Fruit fly (Drosophila melanogaster) whole organism, adult: ENCODE data around the gene I-3.

Experiments used
- CG11617 ChIP-seq: fragments of 200-800 bp; sonication (Bioruptor generic); optimal IDR thresholded peaks from 2 replicates; lab custom pipeline; 2017; ENCODE audit warnings: mild to moderate bottlenecking, missing biosample characterization, missing genetic modification reagents, missing genetic modification characterization
- CG12768 ChIP-seq: fragments of 200-800 bp; sonication (Bioruptor generic); optimal IDR thresholded peaks from 2 replicates; lab custom pipeline; 2017; ENCODE audit warnings: missing biosample characterization, missing genetic modification characterization, mild to moderate bottlenecking, moderate library complexity, missing genetic modification reagents
- CG14711 ChIP-seq: fragments of 200-800 bp; sonication (Bioruptor generic); optimal IDR thresholded peaks from 2 replicates; lab custom pipeline; 2018; ENCODE audit warnings: missing biosample characterization, mild to moderate bottlenecking, missing genetic modification characterization, moderate library complexity
- CG1620 ChIP-seq: fragments of 200-800 bp; sonication (Bioruptor generic); optimal IDR thresholded peaks from 2 replicates; lab custom pipeline; 2016; ENCODE audit warnings: missing biosample characterization, missing genetic modification characterization
- CG33017 ChIP-seq: fragments of 200-800 bp; sonication (Bioruptor generic); optimal IDR thresholded peaks from 2 replicates; lab custom pipeline; 2018; ENCODE audit warnings: missing biosample characterization, mild to moderate bottlenecking, missing genetic modification characterization, moderate library complexity
- CG5204 ChIP-seq: fragments of 200-800 bp; sonication (Bioruptor generic); optimal IDR thresholded peaks from 2 replicates; lab custom pipeline; 2016; ENCODE audit warnings: missing biosample characterization, missing genetic modification characterization
- CG7045 ChIP-seq: fragments of 200-800 bp; sonication (Bioruptor generic); optimal IDR thresholded peaks from 2 replicates; lab custom pipeline; 2017; ENCODE audit warnings: missing biosample characterization, mild to moderate bottlenecking, missing genetic modification characterization
- CG7101 ChIP-seq: fragments of 200-800 bp; sonication (Bioruptor generic); optimal IDR thresholded peaks from 2 replicates; lab custom pipeline; 2018; ENCODE audit warnings: missing biosample characterization, mild to moderate bottlenecking, missing genetic modification characterization, moderate library complexity
- Clk ChIP-seq: fragments of 200-800 bp; sonication (Bioruptor generic); optimal IDR thresholded peaks from 2 replicates; lab custom pipeline; 2017; ENCODE audit warnings: missing biosample characterization, missing genetic modification characterization
- Crg-1 ChIP-seq: fragments of 200-800 bp; sonication (Bioruptor generic); optimal IDR thresholded peaks from 2 replicates; lab custom pipeline; 2016; ENCODE audit warnings: missing biosample characterization, missing genetic modification characterization
- Hr96 ChIP-seq: fragments of 200-800 bp; sonication (Bioruptor generic); optimal IDR thresholded peaks from 2 replicates; lab custom pipeline; 2016; ENCODE audit warnings: missing biosample characterization, missing genetic modification characterization
- Mnt ChIP-seq: fragments of 200-800 bp; sonication (Bioruptor generic); optimal IDR thresholded peaks from 2 replicates; lab custom pipeline; 2016; ENCODE audit warnings: missing biosample characterization, mild to moderate bottlenecking, missing genetic modification characterization
- bab1 ChIP-seq: fragments of 200-800 bp; sonication (Bioruptor generic); optimal IDR thresholded peaks from 3 replicates; lab custom pipeline; 2019; ENCODE audit warnings: missing biosample characterization, mild to moderate bottlenecking, missing genetic modification characterization, moderate library complexity
- cic ChIP-seq: fragments of 200-800 bp; sonication (Bioruptor generic); optimal IDR thresholded peaks from 2 replicates; lab custom pipeline; 2017; ENCODE audit warnings: missing biosample characterization, mild to moderate bottlenecking, missing genetic modification characterization, moderate library complexity
- cnc ChIP-seq, 2 experiments: fragments of >200 bp; optimal IDR thresholded peaks; 2 replicates each; lab custom pipeline; 2017
- kay ChIP-seq: fragments of 200-800 bp; sonication (Bioruptor generic); peaks from one replicate; lab custom pipeline; 2016; ENCODE audit warnings: missing biosample characterization, missing genetic modification characterization, borderline replicate concordance
- ovo ChIP-seq: fragments of 200-800 bp; sonication (Bioruptor generic); optimal IDR thresholded peaks from 2 replicates; lab custom pipeline; 2016; ENCODE audit warnings: missing biosample characterization, missing genetic modification characterization
- pad ChIP-seq: fragments of 200-800 bp; sonication (Bioruptor generic); optimal IDR thresholded peaks from 3 replicates; lab custom pipeline; 2017; ENCODE audit warnings: missing biosample characterization, missing genetic modification characterization, mild to moderate bottlenecking, moderate library complexity, missing genetic modification reagents
- tj ChIP-seq: fragments of 200-800 bp; sonication (Bioruptor generic); optimal IDR thresholded peaks from 3 replicates; lab custom pipeline; 2017; ENCODE audit warnings: missing biosample characterization, mild to moderate bottlenecking, missing genetic modification characterization, moderate library complexity
- toe ChIP-seq: fragments of 200-800 bp; sonication (Bioruptor generic); optimal IDR thresholded peaks from 2 replicates; lab custom pipeline; 2016; ENCODE audit warnings: missing biosample characterization, missing genetic modification characterization

I-3 gene

DNA sequence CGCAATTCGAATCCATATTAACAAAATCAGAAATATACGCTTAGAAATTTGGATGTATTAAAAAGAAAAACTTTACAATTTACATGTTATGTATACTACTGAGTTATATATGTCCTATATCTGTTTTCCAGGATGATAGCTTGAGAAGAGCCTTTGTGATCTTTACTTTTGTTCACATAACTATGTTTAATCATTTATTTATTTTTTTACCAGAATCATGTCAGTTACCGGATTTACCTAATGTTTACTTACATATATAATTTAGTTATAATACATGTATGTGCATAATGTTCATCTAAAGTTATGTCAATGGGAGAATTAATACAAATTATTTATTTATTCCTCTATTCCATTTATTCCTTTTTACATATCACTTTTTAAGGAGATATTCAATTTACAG, at the start of gene I-3:
I-3 (minus strand) TSS at position 101 of the 400 bp plus-strand sequence.
- TF ChIP-seq kay (GFP tag; lab: Kevin White, UChicago) = no peak
- no peak for TF ChIP-seq Crg-1 (GFP tag; lab: Kevin White, UChicago)
- TF ChIP-seq Mnt (GFP tag; lab: Kevin White, UChicago) = no peak
- no peak for TF ChIP-seq pad (GFP tag; lab: Kevin White, UChicago)
- TF ChIP-seq Hr96 (GFP tag; lab: Kevin White, UChicago) = no peak
- no peak for TF ChIP-seq CG5204
- no peak for TF ChIP-seq cnc (optimal IDR thresholded peaks at IDR 0.05; lab: Kevin White, UChicago)

DNA sequence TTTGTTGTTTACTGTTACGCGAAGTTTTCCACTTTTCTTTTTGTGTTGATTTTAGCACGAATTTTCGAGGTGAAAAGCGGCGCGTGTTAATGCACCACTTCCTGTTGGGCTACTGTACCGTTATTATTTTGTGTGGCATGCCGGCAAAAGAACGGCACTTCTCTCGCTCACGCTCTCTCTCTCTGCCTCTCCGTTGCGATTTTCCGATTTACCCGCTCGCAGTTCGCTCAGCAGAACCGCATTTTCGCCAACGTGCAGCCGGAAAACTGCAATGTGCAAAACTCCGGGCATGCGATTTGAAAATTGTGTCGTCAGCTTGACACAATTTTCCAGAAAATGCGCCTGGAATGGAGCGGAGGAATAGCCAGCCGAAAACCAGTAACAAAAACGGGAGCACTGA, 44.5 kb upstream of the I-3 start, which contains the start of gene shakB:
shakB (minus strand) TSS at position 101 of the 400 bp plus-strand sequence.
- no peak for TF ChIP-seq Mnt (GFP tag; lab: Kevin White, UChicago)
- no peak for TF ChIP-seq Clk (GFP tag; lab: Kevin White, UChicago)
- TF ChIP-seq CG14711 (tag; lab: Kevin White, UChicago) = no peak
- no peak for TF ChIP-seq CG12768 (GFP tag; lab: Kevin White, UChicago)
- TF ChIP-seq tj = no peak
- TF ChIP-seq cic (GFP tag; lab: Kevin White, UChicago) = no peak
- no peak for TF ChIP-seq Crg-1 (GFP tag; lab: Kevin White, UChicago)
- no peak for TF ChIP-seq Hr96 (GFP tag; lab: Kevin White, UChicago)
- no peak for TF ChIP-seq toe (GFP tag; lab: Kevin White, UChicago)
- TF ChIP-seq kay (GFP tag; lab: Kevin White, UChicago) = no peak
- TF ChIP-seq CG11617 (GFP tag; lab: Kevin White, UChicago) = no peak
- TF ChIP-seq CG33017 (tag; lab: Kevin White, UChicago) = no peak
- no peak for TF ChIP-seq CG5204
- no peak for TF ChIP-seq bab1 (GFP tag; lab: Kevin White, UChicago)
- TF ChIP-seq CG7101 (tag; lab: Kevin White, UChicago) = no peak
- TF ChIP-seq pad (GFP tag; lab: Kevin White, UChicago) = no peak
- no peak for TF ChIP-seq cnc (optimal IDR thresholded peaks at IDR 0.05; lab: Kevin White, UChicago)
- no peak for TF ChIP-seq CG7045 (GFP tag; lab: Kevin White, UChicago)
- no peak for TF ChIP-seq ovo (GFP tag; lab: Kevin White, UChicago)

DNA sequence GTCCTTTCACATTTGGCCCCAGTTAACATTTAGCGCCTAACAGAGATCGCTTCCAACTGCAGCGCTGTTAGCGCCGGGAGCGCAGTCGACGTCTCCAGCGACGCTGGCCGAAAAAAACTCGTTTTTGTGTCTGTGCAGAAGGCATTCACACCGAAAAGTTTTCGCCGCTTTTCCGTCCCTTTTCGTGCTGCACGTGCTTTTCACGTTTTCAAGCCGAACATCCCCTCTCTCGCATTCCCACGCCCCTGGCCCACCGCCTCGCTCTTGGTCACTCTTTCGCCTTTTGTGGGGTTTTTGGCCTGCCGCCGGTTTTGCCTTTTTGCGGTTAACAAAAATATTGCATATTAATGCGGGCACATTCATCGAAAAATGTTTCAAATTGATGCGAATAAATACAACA, 43.4 kb upstream of the I-3 start:
- TF ChIP-seq kay (GFP tag; lab: Kevin White, UChicago) (no peak), bab1 (GFP tag; lab: Kevin White, UChicago) (no peak), CG11617 (GFP tag; lab: Kevin White, UChicago) (no peak), toe (GFP tag; lab: Kevin White, UChicago) (no peak), Clk (GFP tag; lab: Kevin White, UChicago) (no peak), Crg-1 (GFP tag; lab: Kevin White, UChicago) (no peak), CG12768 (GFP tag; lab: Kevin White, UChicago) (no peak), ovo (GFP tag; lab: Kevin White, UChicago) (no peak), Hr96 (GFP tag; lab: Kevin White, UChicago) (no peak), CG14711 (tag; lab: Kevin White, UChicago) (no peak), tj (no peak), pad (GFP tag; lab: Kevin White, UChicago) (no peak), CG7045 (GFP tag; lab: Kevin White, UChicago) (no peak), Mnt (GFP tag; lab: Kevin White, UChicago) (no peak), CG5204 (no peak), cnc (optimal IDR thresholded peaks at IDR 0.05; lab: Kevin White, UChicago) (no peak)

DNA sequence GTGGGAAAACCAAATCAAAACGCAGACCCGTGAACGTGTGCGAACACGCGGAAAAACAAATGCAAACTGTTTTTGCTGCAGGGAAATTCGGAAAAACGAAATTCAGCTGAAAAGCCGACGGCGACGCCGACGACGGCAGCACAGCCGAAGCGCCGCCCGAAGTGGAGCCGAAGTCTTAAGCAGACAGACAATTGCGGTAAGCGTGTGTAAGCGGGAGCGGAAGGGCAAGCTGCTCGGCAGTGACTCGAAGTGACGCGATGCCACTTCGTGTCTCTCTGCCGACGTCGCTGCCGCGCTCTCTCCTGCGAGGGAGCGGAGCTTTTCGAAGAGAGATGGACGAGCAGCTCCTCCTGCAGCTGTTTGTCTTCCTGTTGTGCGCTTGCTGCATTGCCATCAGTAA, 42.5 kb upstream of the I-3 start:
- TF ChIP-seq kay (GFP tag; lab: Kevin White, UChicago) (no peak), CG5204 (no peak), CG11617 (GFP tag; lab: Kevin White, UChicago) (no peak), toe (GFP tag; lab: Kevin White, UChicago) (no peak), CG7101 (tag; lab: Kevin White, UChicago) (no peak), Hr96 (GFP tag; lab: Kevin White, UChicago) (no peak), CG33017 (tag; lab: Kevin White, UChicago) (no peak), pad (GFP tag; lab: Kevin White, UChicago) (no peak), CG14711 (tag; lab: Kevin White, UChicago) (no peak), CG12768 (GFP tag; lab: Kevin White, UChicago) (no peak), CG7045 (GFP tag; lab: Kevin White, UChicago) (no peak), Clk (GFP tag; lab: Kevin White, UChicago) (no peak), Mnt (GFP tag; lab: Kevin White, UChicago) (no peak), Crg-1 (GFP tag; lab: Kevin White, UChicago) (no peak), CG1620 (no peak), bab1 (GFP tag; lab: Kevin White, UChicago) (no peak)

DNA sequence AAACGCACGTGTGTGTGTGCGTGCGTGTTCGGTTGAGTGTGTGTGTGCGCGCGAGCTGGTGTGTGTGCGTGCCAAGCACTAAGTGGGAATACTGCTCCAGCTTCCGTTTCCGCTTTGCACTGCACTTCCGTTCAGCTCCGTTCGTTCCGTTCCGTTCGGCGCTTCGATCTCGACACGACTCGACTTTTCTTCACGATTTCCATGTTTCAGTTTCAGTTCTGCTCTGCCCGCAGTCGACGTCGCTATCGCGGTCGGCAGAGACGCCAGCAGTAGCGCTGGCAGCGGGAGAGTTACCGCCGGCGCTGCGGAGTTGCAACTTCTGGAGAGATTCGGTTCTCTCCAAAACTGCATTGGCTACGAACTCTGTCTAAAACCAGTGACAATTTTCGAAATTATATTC, 41.4 kb upstream of the I-3 start:
- TF ChIP-seq CG14711 (tag; lab: Kevin White, UChicago) (no peak), cic (GFP tag; lab: Kevin White, UChicago) (no peak), CG33017 (tag; lab: Kevin White, UChicago) (no peak), cnc (optimal IDR thresholded peaks at IDR 0.05; lab: Kevin White, UChicago) (no peak), CG5204 (no peak), CG7045 (GFP tag; lab: Kevin White, UChicago) (no peak), ovo (GFP tag; lab: Kevin White, UChicago) (no peak), Crg-1 (GFP tag; lab: Kevin White, UChicago) (no peak), Mnt (GFP tag; lab: Kevin White, UChicago) (no peak), CG12768 (GFP tag; lab: Kevin White, UChicago) (no peak), CG11617 (GFP tag; lab: Kevin White, UChicago) (no peak), tj (no peak), Hr96 (GFP tag; lab: Kevin White, UChicago) (no peak), CG1620 (no peak), pad (GFP tag; lab: Kevin White, UChicago) (no peak), bab1 (GFP tag; lab: Kevin White, UChicago) (no peak), CG7101 (tag; lab: Kevin White, UChicago) (no peak), kay (GFP tag; lab: Kevin White, UChicago) (no peak), Clk (GFP tag; lab: Kevin White, UChicago) (no peak), toe (GFP tag; lab: Kevin White, UChicago) (no peak)
